Worm (Caenorhabditis elegans) whole organism, young adult: ENCODE results near the gene lin-37.
A peak's percentile ranks its signal among the peaks of the same experiment; 100 is the strongest.

Experiments used
- B0019.2 ChIP-seq: fragments of 200-800 bp; sonication (Bioruptor generic); conservative IDR thresholded peaks from 2 replicates; pipeline ENCODE4 v1.3.6; 2022; ENCODE audit warnings: missing genetic modification reagents, missing genetic modification characterization, missing compliant biosample characterization
- B0336.3 ChIP-seq: fragments of 200-800 bp; sonication (Bioruptor generic); IDR thresholded peaks from 2 replicates; pipeline ENCODE4 v1.3.6; 2022; ENCODE audit warnings: missing genetic modification characterization, missing compliant biosample characterization
- C06A6.2 ChIP-seq: fragments of 200-800 bp; sonication (Bioruptor generic); conservative IDR thresholded peaks from 2 replicates; pipeline ENCODE4 v1.3.6; 2022; ENCODE audit warnings: missing genetic modification characterization, missing compliant biosample characterization
- F22D6.2 ChIP-seq: sonication (generic microtip); optimal IDR thresholded peaks from 2 replicates; lab custom pipeline; 2016; ENCODE audit warnings: mild to moderate bottlenecking, missing genetic modification characterization, missing compliant biosample characterization
- F33H1.4 ChIP-seq: fragments of 200-800 bp; sonication (Bioruptor generic); IDR thresholded peaks from 2 replicates; pipeline ENCODE4 v1.3.6; 2022; ENCODE audit warnings: missing genetic modification reagents, missing genetic modification characterization, missing compliant biosample characterization
- Y53G8AR.9 ChIP-seq: fragments of 200-800 bp; sonication (Bioruptor generic); conservative IDR thresholded peaks from 2 replicates; pipeline ENCODE4 v1.3.6; 2022; ENCODE audit warnings: missing genetic modification reagents, missing genetic modification characterization, missing compliant biosample characterization
- ZK185.1 ChIP-seq: sonication (generic microtip); optimal IDR thresholded peaks from 2 replicates; lab custom pipeline; 2016; ENCODE audit warnings: mild to moderate bottlenecking, missing genetic modification characterization, missing compliant biosample characterization; ENCODE audit not compliant: poor library complexity, severe bottlenecking
- akir-1 ChIP-seq: fragments of 200-800 bp; sonication (Bioruptor generic); optimal IDR thresholded peaks from 2 replicates; lab custom pipeline; 2018; ENCODE audit warnings: mild to moderate bottlenecking, missing genetic modification characterization, moderate library complexity, missing compliant biosample characterization
- atf-7 ChIP-seq: sonication (generic microtip); optimal IDR thresholded peaks from 2 replicates; lab custom pipeline; 2017; ENCODE audit warnings: mild to moderate bottlenecking, missing genetic modification characterization, missing compliant biosample characterization
- attf-3 ChIP-seq: fragments of 200-800 bp; sonication (Bioruptor generic); conservative IDR thresholded peaks from 2 replicates; pipeline ENCODE4 v1.3.6; 2022; ENCODE audit warnings: missing genetic modification reagents, missing genetic modification characterization, missing compliant biosample characterization
- attf-5 ChIP-seq: fragments of 200-800 bp; sonication (Bioruptor generic); optimal IDR thresholded peaks from 2 replicates; lab custom pipeline; 2018; ENCODE audit warnings: mild to moderate bottlenecking, missing genetic modification characterization, missing compliant biosample characterization
- cebp-1 ChIP-seq, 2 experiments: fragments of 200-800 bp in 1 of 2; sonication (Bioruptor generic) in 1 of 2; sonication (generic microtip) in 1 of 2; IDR thresholded peaks in 1 of 2; optimal IDR thresholded peaks in 1 of 2; 2 replicates each; pipeline versions ENCODE4 v1.3.6 to Lab custom; 2017 to 2022; ENCODE audit warnings: missing compliant biosample characterization in 2 of 2, missing genetic modification characterization in 2 of 2, mild to moderate bottlenecking in 1 of 2, missing genetic modification reagents in 1 of 2, moderate library complexity in 1 of 2
- chd-7 ChIP-seq: sonication (generic microtip); optimal IDR thresholded peaks from 2 replicates; lab custom pipeline; 2016; ENCODE audit warnings: mild to moderate bottlenecking, missing genetic modification characterization, moderate library complexity, missing compliant biosample characterization
- die-1 ChIP-seq: sonication (generic microtip); optimal IDR thresholded peaks from 2 replicates; lab custom pipeline; 2016; ENCODE audit warnings: missing genotype, mild to moderate bottlenecking, missing genetic modification characterization, missing compliant biosample characterization
- fkh-3 ChIP-seq: sonication (generic microtip); optimal IDR thresholded peaks from 2 replicates; lab custom pipeline; 2016; ENCODE audit warnings: mild to moderate bottlenecking, missing genetic modification characterization, missing compliant biosample characterization
- him-1 ChIP-seq: sonication (generic microtip); optimal IDR thresholded peaks from 2 replicates; lab custom pipeline; 2016; ENCODE audit warnings: missing genotype, missing genetic modification reagents, missing genetic modification characterization, missing compliant biosample characterization
- hmg-1.2 ChIP-seq: fragments of 200-800 bp; sonication (Bioruptor generic); IDR thresholded peaks from 2 replicates; pipeline ENCODE4 v1.3.6; 2022; ENCODE audit warnings: missing genetic modification reagents, missing genetic modification characterization, missing compliant biosample characterization
- hrde-1 ChIP-seq: sonication (generic microtip); optimal IDR thresholded peaks from 2 replicates; lab custom pipeline; 2016; ENCODE audit warnings: missing genetic modification characterization, mild to moderate bottlenecking, missing compliant biosample characterization, moderate library complexity, missing genotype, missing genetic modification reagents, borderline replicate concordance
- hsf-1 ChIP-seq: fragments of 200-800 bp; sonication (Bioruptor generic); IDR thresholded peaks from 2 replicates; pipeline ENCODE4 v1.3.6; 2022; ENCODE audit warnings: missing genetic modification reagents, missing genetic modification characterization, missing compliant biosample characterization
- let-607 ChIP-seq, 2 experiments: fragments of 200-800 bp in 1 of 2; sonication (Bioruptor generic) in 1 of 2; sonication (generic microtip) in 1 of 2; optimal IDR thresholded peaks; 2 replicates each; lab custom pipeline; 2016 to 2018; ENCODE audit warnings: mild to moderate bottlenecking in 2 of 2, missing compliant biosample characterization in 2 of 2, missing genetic modification characterization in 2 of 2, moderate library complexity in 2 of 2, missing genotype in 1 of 2
- lin-40 ChIP-seq: sonication (generic microtip); optimal IDR thresholded peaks from 2 replicates; lab custom pipeline; 2016; ENCODE audit warnings: missing genetic modification characterization, mild to moderate bottlenecking, missing compliant biosample characterization, missing genotype, missing genetic modification reagents
- lin-54 ChIP-seq: fragments of 200-800 bp; sonication (Bioruptor generic); optimal IDR thresholded peaks from 2 replicates; lab custom pipeline; 2018; ENCODE audit warnings: mild to moderate bottlenecking, missing genetic modification characterization, missing compliant biosample characterization
- lsl-1 ChIP-seq: fragments of 200-800 bp; sonication (Bioruptor generic); optimal IDR thresholded peaks from 2 replicates; lab custom pipeline; 2018; ENCODE audit warnings: mild to moderate bottlenecking, missing genetic modification characterization, moderate library complexity, missing compliant biosample characterization
- madf-3 ChIP-seq: fragments of 200-800 bp; sonication (Bioruptor generic); IDR thresholded peaks from 2 replicates; pipeline ENCODE4 v1.3.6; 2022; ENCODE audit warnings: missing genetic modification reagents, missing genetic modification characterization, missing compliant biosample characterization
- mcd-1 ChIP-seq: fragments of 200-800 bp; sonication (Bioruptor generic); IDR thresholded peaks from 2 replicates; pipeline ENCODE4 v1.3.6; 2022; ENCODE audit warnings: missing genetic modification reagents, missing genetic modification characterization, missing compliant biosample characterization
- nhr-80 ChIP-seq: sonication (generic microtip); optimal IDR thresholded peaks from 2 replicates; lab custom pipeline; 2016; ENCODE audit warnings: missing genetic modification characterization, missing compliant biosample characterization
- pbrm-1 ChIP-seq: fragments of 200-800 bp; sonication (Bioruptor generic); IDR thresholded peaks from 2 replicates; pipeline ENCODE4 v1.3.6; 2022; ENCODE audit warnings: missing genetic modification reagents, missing genetic modification characterization, missing compliant biosample characterization
- rcor-1 ChIP-seq: fragments of 200-800 bp; sonication (Bioruptor generic); IDR thresholded peaks from 2 replicates; pipeline ENCODE4 v1.3.6; 2022; ENCODE audit warnings: missing genetic modification reagents, missing genetic modification characterization, missing compliant biosample characterization
- rec-8 ChIP-seq, 2 experiments: sonication (generic microtip); optimal IDR thresholded peaks; 2 replicates each; lab custom pipeline; 2016; ENCODE audit warnings: mild to moderate bottlenecking in 2 of 2, missing genetic modification characterization in 2 of 2, missing genetic modification reagents in 2 of 2, missing genotype in 2 of 2, missing biosample characterization in 1 of 2, missing compliant biosample characterization in 1 of 2, moderate library complexity in 1 of 2
- repo-1 ChIP-seq: sonication (generic microtip); optimal IDR thresholded peaks from 2 replicates; lab custom pipeline; 2017; ENCODE audit warnings: mild to moderate bottlenecking, missing genetic modification characterization, missing compliant biosample characterization
- sdz-38 ChIP-seq: sonication (generic microtip); optimal IDR thresholded peaks from 2 replicates; lab custom pipeline; 2016; ENCODE audit warnings: missing genotype, missing genetic modification characterization, missing compliant biosample characterization
- snpc-1.1 ChIP-seq: sonication (generic microtip); optimal IDR thresholded peaks from 2 replicates; lab custom pipeline; 2017; ENCODE audit warnings: missing genetic modification characterization, mild to moderate bottlenecking, missing compliant biosample characterization, antibody characterized with exemption, moderate library complexity, missing genotype, missing genetic modification reagents; ENCODE audit not compliant: insufficient read depth
- snpc-1.3 ChIP-seq: sonication (generic microtip); optimal IDR thresholded peaks from 2 replicates; lab custom pipeline; 2017; ENCODE audit warnings: missing genetic modification characterization, mild to moderate bottlenecking, missing compliant biosample characterization, antibody characterized with exemption, moderate library complexity, missing genotype, missing genetic modification reagents; ENCODE audit not compliant: insufficient read depth
- snpc-4 ChIP-seq, 5 experiments: fragments of 150-350 bp in 1 of 5; sonication (generic microtip) in 4 of 5; optimal IDR thresholded peaks; 2 replicates each; lab custom pipeline; 2014 to 2018; ENCODE audit warnings: missing genetic modification characterization in 5 of 5, missing biosample characterization in 3 of 5, antibody characterized with exemption in 2 of 5, mild to moderate bottlenecking in 2 of 5, missing compliant biosample characterization in 2 of 5, missing genotype in 2 of 5, moderate library complexity in 2 of 5, missing genetic modification reagents in 1 of 5
- tbp1 ChIP-seq: fragments of 200-800 bp; sonication (Bioruptor generic); optimal IDR thresholded peaks from 2 replicates; lab custom pipeline; 2018; ENCODE audit warnings: mild to moderate bottlenecking, missing genetic modification characterization, missing compliant biosample characterization
- ztf-22 ChIP-seq: fragments of 200-800 bp; sonication (Bioruptor generic); optimal IDR thresholded peaks from 2 replicates; lab custom pipeline; 2018; ENCODE audit warnings: mild to moderate bottlenecking, missing genetic modification characterization, moderate library complexity, missing compliant biosample characterization

Gene lin-37

ce11 chrIII:7072452-7072851 is at the start of gene lin-37:
TSS of gene lin-37 (minus strand) at chrIII:7072552.
- no peak for TF ChIP-seq B0336.3
- no peak for TF ChIP-seq him-1 (tag; lab: Kevin White, UChicago)
- TF ChIP-seq lsl-1 (GFP tag; lab: Kevin White, UChicago) = no peak
- TF ChIP-seq madf-3 (GFP tag; lab: Robert Waterston, UW) = no peak
- no peak for TF ChIP-seq snpc-1.3
- TF ChIP-seq B0019.2 (GFP tag; lab: Robert Waterston, UW) = no peak
- TF ChIP-seq, all 124 proteins: peak for 0

ce11 chrIII:7120477-7120876 is 48.1 kb upstream of the lin-37 start:
- 0 out of 2 replicates have a peak, but pooled peaks have one; percentile 37 for TF ChIP-seq hsf-1
- TF ChIP-seq him-1 (tag; lab: Kevin White, UChicago) = peak; percentile 51
- TF ChIP-seq C06A6.2 (GFP tag; lab: Robert Waterston, UW) = no peak
- peak; percentile 16 for TF ChIP-seq repo-1
- peak; percentile 5 for TF ChIP-seq atf-7 (tag; lab: Kevin White, UChicago)
- no peak for TF ChIP-seq rcor-1 (GFP tag; lab: Robert Waterston, UW)
- no peak for TF ChIP-seq attf-5 (GFP tag; lab: Kevin White, UChicago)
- no peak for TF ChIP-seq mcd-1 (GFP tag; lab: Robert Waterston, UW)
- TF ChIP-seq attf-3 (GFP tag; lab: Robert Waterston, UW) = no peak
- TF ChIP-seq ztf-22 (GFP tag; lab: Kevin White, UChicago) = no peak
- TF ChIP-seq tbp1 (GFP tag; lab: Kevin White, UChicago) = no peak
- no peak for TF ChIP-seq akir-1 (GFP tag; lab: Kevin White, UChicago)
- TF ChIP-seq fkh-3 (tag; lab: Kevin White, UChicago) = no peak
- peak; percentile 25 for TF ChIP-seq nhr-80 (tag; lab: Kevin White, UChicago)
- 0 out of 2 replicates have a peak, but pooled peaks have one; percentile 13 for TF ChIP-seq Y53G8AR.9 (GFP tag; lab: Robert Waterston, UW)
- TF ChIP-seq let-607 (tag; optimal IDR thresholded peaks at IDR 0.05; lab: Kevin White, UChicago) = peak in 1 of 2 experiments; percentile 35
- peak; percentile 15 for TF ChIP-seq chd-7 (tag; lab: Kevin White, UChicago)
- no peak for TF ChIP-seq F22D6.2
- TF ChIP-seq hrde-1 (tag; lab: Kevin White, UChicago) = no peak
- no peak for TF ChIP-seq snpc-1.3
- peak; percentile 29 for TF ChIP-seq lin-40 (tag; lab: Kevin White, UChicago)
- no peak for TF ChIP-seq F33H1.4 (GFP tag; lab: Robert Waterston, UW)
- TF ChIP-seq cebp-1 (GFP tag; IDR thresholded peaks at IDR 0.05; lab: Robert Waterston, UW) = no peak
- TF ChIP-seq cebp-1 (tag; optimal IDR thresholded peaks at IDR 0.05; lab: Kevin White, UChicago) = no peak

DNA sequence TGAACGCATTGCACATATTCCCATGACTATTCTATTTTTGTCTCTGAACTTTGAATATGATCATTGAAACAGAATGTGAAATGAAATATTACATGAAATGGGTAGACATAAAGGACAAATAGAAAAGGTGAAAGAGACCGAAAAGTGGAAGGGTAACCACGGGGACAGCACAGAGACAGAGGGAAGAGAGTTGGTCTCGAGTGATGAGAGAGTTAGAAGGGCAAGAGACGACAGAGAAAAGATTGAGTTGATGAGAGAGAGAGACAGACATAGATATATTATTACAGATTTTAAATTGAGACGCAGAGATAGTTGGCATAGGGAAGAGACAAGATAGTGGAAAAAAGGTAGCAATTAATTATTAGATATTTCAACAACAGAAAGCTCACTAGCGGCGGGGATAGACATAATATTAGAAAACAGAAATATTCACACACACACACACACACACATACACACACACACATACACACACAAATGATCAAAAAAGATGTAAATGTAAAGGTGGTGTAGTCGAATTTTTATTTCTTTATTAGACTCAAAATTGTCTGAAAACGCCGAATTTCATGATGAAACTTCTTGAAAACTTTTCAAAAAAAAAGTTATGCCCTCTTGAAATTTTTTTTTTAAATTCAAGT is 44.4 kb upstream of the lin-37 start:
- TF ChIP-seq lin-40 (tag; lab: Kevin White, UChicago) = peak; percentile 46
- TF ChIP-seq sdz-38 (tag; lab: Kevin White, UChicago) = no peak
- TF ChIP-seq die-1 (tag; lab: Kevin White, UChicago) = no peak
- no peak for TF ChIP-seq cebp-1 (GFP tag; IDR thresholded peaks at IDR 0.05; lab: Robert Waterston, UW)
- peak; percentile 72 for TF ChIP-seq cebp-1 (tag; optimal IDR thresholded peaks at IDR 0.05; lab: Kevin White, UChicago)
- no peak for TF ChIP-seq snpc-4 (GFP tag; optimal IDR thresholded peaks at IDR 0.05; lab: Kevin White, UChicago)
- TF ChIP-seq snpc-4 (tag; optimal IDR thresholded peaks at IDR 0.05; lab: Kevin White, UChicago) = peak in 1 of 4 experiments; percentile 14
- peak; percentile 71 for TF ChIP-seq attf-5 (GFP tag; lab: Kevin White, UChicago)
- TF ChIP-seq pbrm-1 = no peak
- TF ChIP-seq ZK185.1 (tag; lab: Kevin White, UChicago) = peak; percentile 21
- no peak for TF ChIP-seq B0336.3
- no peak for TF ChIP-seq rec-8 (tag; optimal IDR thresholded peaks at IDR 0.05; lab: Kevin White, UChicago)
- TF ChIP-seq repo-1 = peak; percentile 21
- peak; percentile 79 for TF ChIP-seq hmg-1.2 (GFP tag; lab: Robert Waterston, UW)
- peak; percentile 35 for TF ChIP-seq lin-54 (GFP tag; lab: Kevin White, UChicago)
- peak; percentile 69 for TF ChIP-seq nhr-80 (tag; lab: Kevin White, UChicago)
- no peak for TF ChIP-seq snpc-1.1
- TF ChIP-seq tbp1 (GFP tag; lab: Kevin White, UChicago) = peak; percentile 21
- TF ChIP-seq mcd-1 (GFP tag; lab: Robert Waterston, UW) = peak; percentile 33; the same call in 1 of the 2 replicates
- no peak for TF ChIP-seq snpc-1.3
- TF ChIP-seq, all 124 proteins: peak for 11
